Fruit fly (Drosophila melanogaster) whole organism, pupa: ENCODE measurements around the gene CG43255.

ENCODE experiments used
- CG10348 ChIP-seq: fragments of 200-800 bp; sonication (Bioruptor generic); IDR thresholded peaks from 2 replicates; pipeline ENCODE4 v1.3.6; 2022; ENCODE audit warnings: missing biosample characterization, missing genetic modification characterization
- CG12605 ChIP-seq: fragments of 200-800 bp; sonication (Bioruptor generic); IDR thresholded peaks from 2 replicates; pipeline ENCODE4 v1.3.6; 2022; ENCODE audit warnings: missing biosample characterization, missing genetic modification characterization
- CG13204 ChIP-seq: fragments of 200-800 bp; sonication (Bioruptor generic); optimal IDR thresholded peaks from 2 replicates; lab custom pipeline; 2018; ENCODE audit warnings: missing biosample characterization, mild to moderate bottlenecking, missing genetic modification characterization, moderate library complexity
- CG14655 ChIP-seq: fragments of 200-800 bp; sonication (Bioruptor generic); optimal IDR thresholded peaks from 3 replicates; lab custom pipeline; 2017; ENCODE audit warnings: mild to moderate bottlenecking, missing biosample characterization, missing genetic modification reagents, missing genetic modification characterization
- CG15710 ChIP-seq: fragments of 200-800 bp; sonication (Bioruptor generic); optimal IDR thresholded peaks from 2 replicates; lab custom pipeline; 2018; ENCODE audit warnings: missing biosample characterization, mild to moderate bottlenecking, missing genetic modification characterization, moderate library complexity
- CG17806 ChIP-seq: fragments of 200-800 bp; sonication (Bioruptor generic); optimal IDR thresholded peaks from 2 replicates; lab custom pipeline; 2018; ENCODE audit warnings: missing biosample characterization, mild to moderate bottlenecking, missing genetic modification characterization, moderate library complexity
- CG4496 ChIP-seq: fragments of 200-800 bp; sonication (Bioruptor generic); IDR thresholded peaks from 3 replicates; pipeline ENCODE4 v1.3.6; 2022; ENCODE audit warnings: missing biosample characterization, missing genetic modification characterization
- CG8159 ChIP-seq: fragments of 200-800 bp; sonication (Bioruptor generic); optimal IDR thresholded peaks from 3 replicates; lab custom pipeline; 2018; ENCODE audit warnings: missing biosample characterization, mild to moderate bottlenecking, missing genetic modification characterization, moderate library complexity
- CG8301 ChIP-seq: fragments of 200-800 bp; sonication (Bioruptor generic); optimal IDR thresholded peaks from 2 replicates; lab custom pipeline; 2018; ENCODE audit warnings: missing biosample characterization, mild to moderate bottlenecking, missing genetic modification characterization
- CG9948 ChIP-seq: fragments of 200-800 bp; sonication (Bioruptor generic); optimal IDR thresholded peaks from 2 replicates; lab custom pipeline; 2018; ENCODE audit warnings: missing biosample characterization, mild to moderate bottlenecking, missing genetic modification characterization, moderate library complexity
- D1 ChIP-seq: fragments of 200-800 bp; sonication (Bioruptor generic); optimal IDR thresholded peaks from 2 replicates; lab custom pipeline; 2018; ENCODE audit warnings: missing biosample characterization, mild to moderate bottlenecking, missing genetic modification characterization, moderate library complexity
- EcR ChIP-seq: fragments of 200-800 bp; sonication (Bioruptor generic); optimal IDR thresholded peaks from 3 replicates; lab custom pipeline; 2019; ENCODE audit warnings: missing biosample characterization, missing genetic modification characterization, mild to moderate bottlenecking, moderate library complexity, missing genetic modification reagents
- Ets98B ChIP-seq: fragments of 200-800 bp; sonication (Bioruptor generic); IDR thresholded peaks from 2 replicates; pipeline ENCODE4 v1.3.6; 2022; ENCODE audit warnings: missing biosample characterization, missing genetic modification characterization
- Snoo ChIP-seq: fragments of 200-800 bp; sonication (Bioruptor generic); optimal IDR thresholded peaks from 3 replicates; lab custom pipeline; 2017; ENCODE audit warnings: missing biosample characterization, mild to moderate bottlenecking, missing genetic modification characterization, inconsistent platforms
- fd96Ca ChIP-seq: fragments of 200-800 bp; sonication (Bioruptor generic); IDR thresholded peaks from 3 replicates; pipeline ENCODE4 v1.3.6; 2022; ENCODE audit warnings: missing biosample characterization, missing genetic modification characterization
- rn ChIP-seq: fragments of 200-800 bp; sonication (Bioruptor generic); IDR thresholded peaks from 2 replicates; pipeline ENCODE4 v1.3.6; 2022; ENCODE audit warnings: missing biosample characterization, missing genetic modification characterization

Gene CG43255

dm6 chrX:8958261-8958660 is 34.5 kb downstream of the CG43255 start:
- TF ChIP-seq fd96Ca (GFP tag; lab: Robert Waterston, UW) = no peak
- TF ChIP-seq CG10348 (GFP tag; lab: Robert Waterston, UW) = no peak
- no peak for TF ChIP-seq CG14655 (GFP tag; lab: Kevin White, UChicago)
- TF ChIP-seq Ets98B (GFP tag; lab: Robert Waterston, UW) = no peak
- TF ChIP-seq D1 = no peak
- no peak for TF ChIP-seq CG9948
- TF ChIP-seq CG12605 (GFP tag; lab: Robert Waterston, UW) = no peak
- no peak for TF ChIP-seq CG13204
- TF ChIP-seq CG17806 = no peak
- TF ChIP-seq CG8159 (tag; lab: Kevin White, UChicago) = no peak
- no peak for TF ChIP-seq CG15710
- TF ChIP-seq, all 21 proteins: peak for 0

dm6 chrX:8973136-8973535 is 49.4 kb downstream of the CG43255 start:
- no peak for TF ChIP-seq CG9948
- 0 out of 3 replicates have a peak, but pooled peaks have one; percentile 19 for TF ChIP-seq fd96Ca (GFP tag; lab: Robert Waterston, UW)
- no peak for TF ChIP-seq rn (GFP tag; lab: Robert Waterston, UW)
- TF ChIP-seq CG12605 (GFP tag; lab: Robert Waterston, UW) = no peak
- TF ChIP-seq CG8301 (tag; lab: Kevin White, UChicago) = no peak
- TF ChIP-seq CG15710 = no peak
- TF ChIP-seq EcR (GFP tag; lab: Kevin White, UChicago) = no peak
- no peak for TF ChIP-seq CG4496
- peak; percentile 7 for TF ChIP-seq Snoo (tag; lab: Kevin White, UChicago)
- TF ChIP-seq CG8159 (tag; lab: Kevin White, UChicago) = no peak
- no peak for TF ChIP-seq CG14655 (GFP tag; lab: Kevin White, UChicago)
